Worm (Caenorhabditis elegans): ENCODE measurements around the gene unc-51.
A peak's percentile ranks its signal among the peaks of the same experiment; 100 is the strongest.

Gene unc-51

ce11 chrV:19987684-19988083 is 16.6 kb downstream of the unc-51 start, which contains the start of gene sri-67:
Gene sri-67, plus strand, starts transcription at chrV:19987984.
- TF ChIP-seq F57A8.1 (GFP tag; optimal IDR thresholded peaks at IDR 0.05), result no peak
- no peak for TF ChIP-seq aptf-2 (GFP tag; conservative IDR thresholded peaks at IDR 0.05)
- no peak for TF ChIP-seq ceh-91 (GFP tag; IDR thresholded peaks at IDR 0.05)
- no peak for TF ChIP-seq egrh-3 (GFP tag; IDR thresholded peaks at IDR 0.05)
- no peak for TF ChIP-seq T07F8.4 (tag; optimal IDR thresholded peaks at IDR 0.05)
- TF ChIP-seq fkh-3 (tag; optimal IDR thresholded peaks at IDR 0.05), result no peak
- TF ChIP-seq dpl-1 (GFP tag; optimal IDR thresholded peaks at IDR 0.05), result no peak

DNA sequence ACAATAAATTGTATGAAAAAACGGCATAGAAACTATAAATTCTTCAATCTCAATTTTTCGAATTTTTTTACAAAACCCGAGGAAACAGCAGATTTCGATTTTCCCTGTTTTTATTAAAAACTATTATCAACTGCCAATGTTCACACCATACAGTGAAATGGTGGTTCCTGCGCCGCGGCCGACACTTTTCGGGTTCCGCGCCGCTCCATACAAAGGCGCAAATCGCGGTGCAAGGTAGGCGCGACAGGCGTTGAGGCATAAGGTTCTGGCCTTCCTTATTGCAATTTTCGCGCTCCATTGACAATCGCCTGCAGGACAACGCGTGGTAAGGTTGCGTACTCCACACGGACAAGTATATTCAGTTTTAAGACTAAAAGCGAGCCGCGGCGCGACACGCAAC is 17.5 kb downstream of the unc-51 start:
- no peak for TF ChIP-seq snpc-4 (GFP tag; optimal IDR thresholded peaks at IDR 0.05)
- peak in 2 of 4 experiments; percentile 69 to 75 for TF ChIP-seq snpc-4 (tag; optimal IDR thresholded peaks at IDR 0.05)
- TF ChIP-seq snpc-1.1 (tag; optimal IDR thresholded peaks at IDR 0.05; ENCODE audit: insufficient read depth), result peak; percentile 58
- TF ChIP-seq bed-1 (GFP tag; IDR thresholded peaks at IDR 0.05), result 0 out of 2 replicates have a peak, but pooled peaks have one; percentile 52
- TF ChIP-seq madf-10 (tag; optimal IDR thresholded peaks at IDR 0.05), result no peak

DNA sequence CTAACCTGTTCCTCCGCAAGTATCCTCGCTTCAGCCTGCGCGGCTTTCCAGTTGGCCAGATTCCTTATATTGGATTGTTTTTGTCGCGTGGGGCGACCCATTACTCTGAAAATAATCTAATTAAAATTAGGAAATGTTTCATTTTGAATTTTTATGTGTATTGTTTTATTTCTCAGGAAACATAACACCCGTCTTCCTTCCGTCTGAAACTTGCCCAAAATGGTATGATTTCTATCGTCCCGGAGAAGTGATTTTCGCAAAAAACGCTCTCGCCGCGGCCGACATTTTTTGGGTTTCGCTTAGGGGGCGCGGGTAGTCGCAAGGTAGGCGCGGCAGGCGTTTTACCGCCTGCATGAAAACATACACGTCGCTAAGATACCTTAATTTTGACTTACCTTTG is 18.1 kb downstream of the unc-51 start, which contains the start of gene clec-260:
Gene clec-260, minus strand, starts transcription at position 101 of the 400 bp plus-strand sequence.
- TF ChIP-seq nhr-27 (tag; optimal IDR thresholded peaks at IDR 0.05) (no peak), pha-4 (tag; optimal IDR thresholded peaks at IDR 0.05) (no peak)

DNA sequence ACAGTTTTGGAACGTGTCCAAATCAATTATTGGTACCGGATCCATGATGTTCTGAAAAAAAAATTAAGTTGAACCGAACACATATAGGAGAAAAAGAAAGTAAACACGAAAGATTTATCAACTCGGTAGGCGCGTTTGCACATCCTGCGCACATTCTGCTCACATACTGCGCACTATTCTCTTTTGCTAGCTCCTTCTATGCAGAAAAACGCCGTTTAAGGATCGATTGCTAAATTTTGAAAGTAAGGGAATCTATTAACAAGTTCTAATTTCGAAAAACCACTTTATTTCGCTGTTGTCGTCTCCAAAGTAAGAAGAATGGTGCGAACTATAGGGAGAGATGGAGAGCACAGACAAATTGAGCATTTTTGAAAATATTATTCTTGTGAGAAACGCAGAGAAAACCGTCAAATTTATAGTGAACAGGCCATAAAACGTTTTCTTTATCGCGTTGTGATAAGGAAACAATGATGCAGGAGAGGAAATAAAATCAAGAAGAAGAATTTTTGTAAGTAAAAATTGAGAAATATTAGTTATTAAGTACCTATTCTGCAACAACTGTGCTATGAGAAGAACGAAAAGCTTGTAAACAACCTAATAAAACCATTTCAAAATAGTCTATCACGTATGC is 22.3 kb downstream of the unc-51 start, which contains the start of gene Y60A3A.24:
Gene Y60A3A.24, minus strand, starts transcription at position 51 of the 631 bp plus-strand sequence.
- peak; percentile 37 for TF ChIP-seq attf-5 (GFP tag; optimal IDR thresholded peaks at IDR 0.05)
- no peak for TF ChIP-seq lin-26 (GFP tag; IDR thresholded peaks at IDR 0.05)
- peak; percentile 76 for TF ChIP-seq nhr-80 (tag; optimal IDR thresholded peaks at IDR 0.05)

DNA sequence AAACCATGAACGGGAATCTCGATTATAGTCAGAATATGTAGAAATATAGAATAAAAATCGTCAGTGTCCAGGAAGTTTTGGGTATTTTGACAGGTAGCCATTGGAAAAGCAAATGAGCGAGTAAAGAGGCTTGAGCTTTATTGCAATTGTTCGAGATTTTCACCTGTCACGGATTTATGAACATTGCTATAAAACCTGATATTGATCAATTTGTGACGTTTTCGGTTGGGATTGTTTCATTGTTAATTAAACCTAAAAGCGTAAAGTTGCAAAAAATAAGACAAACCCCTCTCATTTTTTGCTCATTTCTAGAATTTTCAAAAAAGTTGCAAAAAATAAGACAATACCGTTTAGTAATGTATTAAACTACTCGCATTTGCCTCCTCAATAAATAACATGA is 26.1 kb downstream of the unc-51 start, which contains the start of gene srh-183:
Gene srh-183, minus strand, starts transcription at position 101 of the 400 bp plus-strand sequence.
- TF ChIP-seq T07F8.4 (tag; optimal IDR thresholded peaks at IDR 0.05), result no peak
- no peak for TF ChIP-seq F22D6.2 (tag; optimal IDR thresholded peaks at IDR 0.05)

DNA sequence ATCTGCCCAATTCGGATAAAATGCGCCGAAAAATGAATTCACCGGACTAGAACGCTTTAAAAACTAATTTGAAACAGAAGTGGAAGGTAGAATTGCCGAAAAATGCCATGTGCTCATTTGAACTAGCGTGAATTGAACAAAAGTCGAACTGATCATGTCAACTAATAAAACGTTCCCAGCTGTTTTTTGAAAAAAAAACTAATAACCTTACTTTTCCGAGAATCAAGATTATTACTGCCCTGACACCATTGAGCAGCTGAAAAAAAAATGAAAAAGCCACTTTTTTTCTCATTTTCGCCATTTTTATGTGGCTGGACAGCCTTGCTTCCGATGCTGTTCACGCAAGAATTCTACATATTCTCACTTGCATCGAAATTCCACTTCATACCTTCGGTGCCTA is 31.3 kb downstream of the unc-51 start, which contains the start of gene srh-173:
Gene srh-173, plus strand, starts transcription at position 301 of the 400 bp plus-strand sequence.
- TF ChIP-seq ceh-27 (GFP tag; optimal IDR thresholded peaks at IDR 0.05) (no peak), snpc-4 (GFP tag; optimal IDR thresholded peaks at IDR 0.05) (no peak), snpc-4 (tag; optimal IDR thresholded peaks at IDR 0.05) (no peak), mcd-1 (GFP tag; IDR thresholded peaks at IDR 0.05) (no peak), B0019.2 (GFP tag; conservative IDR thresholded peaks at IDR 0.05) (no peak), repo-1 (tag; optimal IDR thresholded peaks at IDR 0.05) (no peak), nhr-120 (GFP tag; IDR thresholded peaks at IDR 0.05) (no peak), snpc-1.1 (tag; optimal IDR thresholded peaks at IDR 0.05; ENCODE audit: insufficient read depth) (no peak), attf-3 (GFP tag; conservative IDR thresholded peaks at IDR 0.05) (no peak)

DNA sequence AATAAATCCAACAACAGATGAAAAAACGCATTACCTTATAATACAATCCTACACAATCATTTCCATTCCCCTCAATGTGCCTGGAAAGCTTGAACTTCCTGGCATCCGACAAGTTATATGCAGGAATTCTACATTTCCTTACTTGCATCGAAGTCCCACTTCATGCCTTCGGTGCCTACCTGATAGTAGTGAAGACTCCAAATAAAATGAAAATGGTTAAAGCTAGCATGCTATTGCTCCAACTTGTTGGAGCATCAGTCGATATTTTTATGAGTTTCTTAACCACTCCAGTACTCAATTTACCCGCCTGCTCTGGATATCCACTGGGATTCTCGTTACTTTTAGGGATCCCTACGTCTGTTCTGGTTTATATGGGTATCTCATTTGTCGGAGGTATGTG is 38.7 kb downstream of the unc-51 start, which contains the start of gene srh-171:
Gene srh-171, plus strand, starts transcription at position 75 of the 400 bp plus-strand sequence.
- TF ChIP-seq lir-1 (GFP tag; conservative IDR thresholded peaks at IDR 0.05) (no peak), F22D6.2 (tag; optimal IDR thresholded peaks at IDR 0.05) (no peak), sptf-2 (GFP tag; optimal IDR thresholded peaks at IDR 0.05) (no peak), F57C9.4 (tag; optimal IDR thresholded peaks at IDR 0.05) (no peak), Y53F4B.3 (GFP tag; IDR thresholded peaks at IDR 0.05) (no peak), him-1 (tag; optimal IDR thresholded peaks at IDR 0.05) (no peak), T26A5.8 (tag; optimal IDR thresholded peaks at IDR 0.05) (no peak), F23B12.7 (tag; optimal IDR thresholded peaks at IDR 0.05; ENCODE audit: insufficient read depth) (no peak), F55B11.4 (tag; optimal IDR thresholded peaks at IDR 0.05; ENCODE audit: borderline replicate concordance, insufficient read depth) (no peak), lsl-1 (GFP tag; optimal IDR thresholded peaks at IDR 0.05) (no peak), ztf-25 (GFP tag; IDR thresholded peaks at IDR 0.05) (no peak), ztf-22 (GFP tag; optimal IDR thresholded peaks at IDR 0.05) (no peak)

Data from whole organism, young adult.